Fruit fly (Drosophila melanogaster) whole organism, prepupa: Measurements from ENCODE around the gene CG33267.
"Not testable (repeated sequence)": the region's sequence is repeated elsewhere in the genome, so short reads cannot be mapped to it uniquely, and the experiment has no call there.

ENCODE experiments used
- CG3919 ChIP-seq: fragments of 200-800 bp; sonication (Bioruptor generic); optimal IDR thresholded peaks from 3 replicates; lab custom pipeline; 2016; ENCODE audit warnings: missing biosample characterization, missing genetic modification characterization
- CG4318 ChIP-seq: fragments of 200-800 bp; sonication (Bioruptor generic); optimal IDR thresholded peaks from 3 replicates; lab custom pipeline; 2017; ENCODE audit warnings: missing biosample characterization, mild to moderate bottlenecking, missing genetic modification characterization
- CG6854 ChIP-seq: fragments of 200-800 bp; sonication (Bioruptor generic); optimal IDR thresholded peaks from 2 replicates; lab custom pipeline; 2017; ENCODE audit warnings: missing biosample characterization, mild to moderate bottlenecking, missing genetic modification characterization
- Eip93F ChIP-seq: fragments of 200-800 bp; sonication (Bioruptor generic); optimal IDR thresholded peaks from 2 replicates; lab custom pipeline; 2016; ENCODE audit warnings: missing biosample characterization, mild to moderate bottlenecking, missing genetic modification characterization
- Lpt ChIP-seq: fragments of 200-800 bp; sonication (Bioruptor generic); optimal IDR thresholded peaks from 3 replicates; lab custom pipeline; 2016; ENCODE audit warnings: missing biosample characterization, missing genetic modification characterization
- Met ChIP-seq: fragments of 200-800 bp; sonication (Bioruptor generic); optimal IDR thresholded peaks from 3 replicates; lab custom pipeline; 2016; ENCODE audit warnings: missing biosample characterization, missing genetic modification characterization

dm6 chr3L:11589395-11589794, 25.1 kb downstream of the CG33267 start, which contains the start of gene CG7377:
- not testable (repeated sequence) for TF ChIP-seq CG3919; Lpt (GFP tag; lab: Kevin White, UChicago); CG6854 (GFP tag; lab: Kevin White, UChicago); CG4318 (GFP tag; lab: Kevin White, UChicago); Eip93F (GFP tag; lab: Kevin White, UChicago); Met
